In the genomic region with DNA sequence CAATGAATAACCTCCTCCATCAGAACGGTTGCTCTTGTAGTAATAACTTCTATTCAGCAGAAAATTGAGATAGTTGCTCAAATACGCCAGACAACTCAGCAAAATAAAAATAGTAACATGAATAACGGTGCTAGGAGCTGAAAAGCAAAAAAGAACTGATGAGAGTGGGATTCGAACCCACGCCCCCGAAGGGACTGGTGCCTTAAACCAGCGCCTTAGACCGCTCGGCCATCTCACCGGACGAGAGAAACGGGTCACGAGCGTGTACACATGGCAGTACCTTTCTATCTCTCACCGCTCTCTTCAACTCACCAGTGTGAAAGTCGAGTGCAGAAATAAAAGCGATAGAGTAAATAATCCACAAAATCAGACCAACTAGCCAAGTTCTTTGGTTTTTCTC, we compare ENCODE assay signal across 5 worm cellular contexts.
TF ChIP-seq lines count a peak whose summit lies in the region.

No protein-coding gene starts in this region.

TF ChIP-seq in whole organism, L1 larva, 84 proteins besides CTCF, POLR2A, EP300 and RAD21 (continues in another document):
- TF ChIP-seq mdl-1 (tag; optimal IDR thresholded peaks at IDR 0.05; lab: Kevin White, UChicago) (peak in 1 of 2 experiments; percentile 21), tbx-2 (tag; optimal IDR thresholded peaks at IDR 0.05; lab: Kevin White, UChicago) (no peak), jun-1 (tag; optimal IDR thresholded peaks at IDR 0.05; lab: Kevin White, UChicago) (no peak), elt-2 (tag; optimal IDR thresholded peaks at IDR 0.05; lab: Kevin White, UChicago) (no peak), sup-37 (GFP tag; optimal IDR thresholded peaks at IDR 0.05; lab: Kevin White, UChicago) (no peak), xbp-1 (tag; optimal IDR thresholded peaks at IDR 0.05; lab: Kevin White, UChicago) (peak; percentile 24), C16A3.4 (tag; optimal IDR thresholded peaks at IDR 0.05; lab: Kevin White, UChicago) (peak; percentile 38), mab-9 (GFP tag; IDR thresholded peaks at IDR 0.05; lab: Robert Waterston, UW) (no peak), snpc-4 (tag; optimal IDR thresholded peaks at IDR 0.05; lab: Kevin White, UChicago) (peak; percentile 90), alr-1 (tag; optimal IDR thresholded peaks at IDR 0.05; lab: Kevin White, UChicago; ENCODE audit: borderline replicate concordance) (no peak), vab-15 (tag; optimal IDR thresholded peaks at IDR 0.05; lab: Kevin White, UChicago) (no peak), lir-3 (tag; optimal IDR thresholded peaks at IDR 0.05; lab: Kevin White, UChicago; ENCODE audit: poor library complexity) (peak; percentile 21), ces-1 (GFP tag; optimal IDR thresholded peaks at IDR 0.05; lab: Kevin White, UChicago) (no peak), elt-3 (tag; optimal IDR thresholded peaks at IDR 0.05; lab: Kevin White, UChicago) (peak in 1 of 6 experiments; percentile 22), pax-3 (tag; optimal IDR thresholded peaks at IDR 0.05; lab: Kevin White, UChicago) (peak; percentile 22), ceh-8 (GFP tag; optimal IDR thresholded peaks at IDR 0.05; lab: Kevin White, UChicago) (peak; percentile 29), fkh-10 (GFP tag; optimal IDR thresholded peaks at IDR 0.05; lab: Kevin White, UChicago) (no peak)

TF ChIP-seq in whole organism, L3 larva, 47 proteins besides CTCF, POLR2A, EP300 and RAD21 (continues in another document):
- no peak for TF ChIP-seq pqm-1 (tag; optimal IDR thresholded peaks at IDR 0.05; lab: Kevin White, UChicago)
- no peak for TF ChIP-seq nhr-77 (tag; optimal IDR thresholded peaks at IDR 0.05; lab: Kevin White, UChicago)
- TF ChIP-seq nfya-1 (tag; optimal IDR thresholded peaks at IDR 0.05; lab: Kevin White, UChicago; ENCODE audit: insufficient read depth) = peak; percentile 32
- no peak for TF ChIP-seq lsy-12 (tag; optimal IDR thresholded peaks at IDR 0.05; lab: Kevin White, UChicago)
- no peak for TF ChIP-seq pha-4 (tag; optimal IDR thresholded peaks at IDR 0.05; lab: Kevin White, UChicago)
- no peak for TF ChIP-seq unc-62 (GFP tag; optimal IDR thresholded peaks at IDR 0.05; lab: Kevin White, UChicago)
- no peak for TF ChIP-seq ceh-16 (tag; optimal IDR thresholded peaks at IDR 0.05; lab: Kevin White, UChicago)
- no peak for TF ChIP-seq mml-1 (tag; optimal IDR thresholded peaks at IDR 0.05; lab: Kevin White, UChicago)
- no peak for TF ChIP-seq sea-2 (GFP tag; optimal IDR thresholded peaks at IDR 0.05; lab: Kevin White, UChicago)
- no peak for TF ChIP-seq ztf-4 (tag; optimal IDR thresholded peaks at IDR 0.05; lab: Kevin White, UChicago)
- no peak for TF ChIP-seq nhr-67 (tag; optimal IDR thresholded peaks at IDR 0.05; lab: Kevin White, UChicago)
- TF ChIP-seq fkh-10 (GFP tag; optimal IDR thresholded peaks at IDR 0.05; lab: Kevin White, UChicago) = no peak
- TF ChIP-seq nhr-28 (tag; optimal IDR thresholded peaks at IDR 0.05; lab: Kevin White, UChicago) = no peak
- no peak for TF ChIP-seq fos-1 (tag; optimal IDR thresholded peaks at IDR 0.05; lab: Kevin White, UChicago)
- TF ChIP-seq snpc-4 (tag; optimal IDR thresholded peaks at IDR 0.05; lab: Kevin White, UChicago) = peak; percentile 74
- TF ChIP-seq elt-1 (tag; optimal IDR thresholded peaks at IDR 0.05; lab: Kevin White, UChicago) = no peak
- TF ChIP-seq aly-2 (tag; optimal IDR thresholded peaks at IDR 0.05; lab: Kevin White, UChicago) = no peak
- TF ChIP-seq tbx-2 (tag; optimal IDR thresholded peaks at IDR 0.05; lab: Kevin White, UChicago) = no peak
- peak; percentile 54 for TF ChIP-seq hmg-11 (tag; optimal IDR thresholded peaks at IDR 0.05; lab: Kevin White, UChicago)

TF ChIP-seq in whole organism, early embryonic, 17 proteins besides CTCF, POLR2A, EP300 and RAD21:
- TF ChIP-seq flt-1 (GFP tag; IDR thresholded peaks at IDR 0.05; lab: Robert Waterston, UW) = peak; percentile 74
- no peak for TF ChIP-seq ceh-13 (GFP tag; optimal IDR thresholded peaks at IDR 0.05; lab: Kevin White, UChicago)
- peak; percentile 82 for TF ChIP-seq sea-1 (GFP tag; conservative IDR thresholded peaks at IDR 0.05; lab: Robert Waterston, UW)
- peak; percentile 24 for TF ChIP-seq aly-1 (tag; optimal IDR thresholded peaks at IDR 0.05; lab: Kevin White, UChicago)
- peak; percentile 88 for TF ChIP-seq pes-1 (GFP tag; IDR thresholded peaks at IDR 0.05; lab: Robert Waterston, UW)
- TF ChIP-seq scrt-1 (GFP tag; IDR thresholded peaks at IDR 0.05; lab: Robert Waterston, UW) = peak; percentile 87
- TF ChIP-seq ama-1 (optimal IDR thresholded peaks at IDR 0.05; lab: Kevin White, UChicago) = no peak
- TF ChIP-seq hnd-1 (tag; optimal IDR thresholded peaks at IDR 0.05; lab: Kevin White, UChicago) = peak; percentile 21
- no peak for TF ChIP-seq ets-7 (tag; optimal IDR thresholded peaks at IDR 0.05; lab: Kevin White, UChicago)
- TF ChIP-seq ceh-36 (tag; optimal IDR thresholded peaks at IDR 0.05; lab: Kevin White, UChicago) = peak; percentile 51
- TF ChIP-seq tra-4 (tag; optimal IDR thresholded peaks at IDR 0.05; lab: Kevin White, UChicago) = peak; percentile 6
- peak; percentile 34 for TF ChIP-seq B0310.2 (tag; optimal IDR thresholded peaks at IDR 0.05; lab: Kevin White, UChicago)
- TF ChIP-seq hmbx-1 (tag; optimal IDR thresholded peaks at IDR 0.05; lab: Kevin White, UChicago) = peak; percentile 28
- TF ChIP-seq F13C5.2 (tag; optimal IDR thresholded peaks at IDR 0.05; lab: Kevin White, UChicago) = peak; percentile 39
- peak; percentile 47 for TF ChIP-seq hmg-4 (GFP tag; optimal IDR thresholded peaks at IDR 0.05; lab: Kevin White, UChicago)
- TF ChIP-seq tbx-11 (GFP tag; IDR thresholded peaks at IDR 0.05; lab: Robert Waterston, UW) = peak; percentile 78
- TF ChIP-seq tbx-37 (GFP tag; conservative IDR thresholded peaks at IDR 0.05; lab: Robert Waterston, UW) = peak; percentile 85

TF ChIP-seq in whole organism, midembryonic, 9 proteins besides CTCF, POLR2A, EP300 and RAD21:
- peak; percentile 82 for TF ChIP-seq ztf-29 (GFP tag; IDR thresholded peaks at IDR 0.05; lab: Robert Waterston, UW)
- TF ChIP-seq ztf-23 (GFP tag; IDR thresholded peaks at IDR 0.05; lab: Robert Waterston, UW) = peak; percentile 82
- TF ChIP-seq klf-2 (GFP tag; conservative IDR thresholded peaks at IDR 0.05; lab: Robert Waterston, UW) = peak; percentile 78; the same call in 1 of the 2 replicates
- TF ChIP-seq med-1 (GFP tag; optimal IDR thresholded peaks at IDR 0.05; lab: Kevin White, UChicago; ENCODE audit: insufficient read depth) = peak; percentile 3
- peak; percentile 89 for TF ChIP-seq tab-1 (GFP tag; IDR thresholded peaks at IDR 0.05; lab: Robert Waterston, UW)
- peak; percentile 66 for TF ChIP-seq ref-1 (GFP tag; conservative IDR thresholded peaks at IDR 0.05; lab: Robert Waterston, UW)
- no peak for TF ChIP-seq cog-1 (tag; optimal IDR thresholded peaks at IDR 0.05; lab: Kevin White, UChicago)
- peak; percentile 84 for TF ChIP-seq flt-1 (GFP tag; IDR thresholded peaks at IDR 0.05; lab: Robert Waterston, UW)
- TF ChIP-seq T22C8.4 (GFP tag; IDR thresholded peaks at IDR 0.05; lab: Robert Waterston, UW) = peak; percentile 84

TF ChIP-seq in whole organism, young adult, 124 proteins besides CTCF, POLR2A, EP300 and RAD21 (continues in another document):
- TF ChIP-seq C06A6.2 (GFP tag; conservative IDR thresholded peaks at IDR 0.05; lab: Robert Waterston, UW) (peak; percentile 35; the same call in 1 of the 2 replicates), D2030.7 (GFP tag; IDR thresholded peaks at IDR 0.05; lab: Robert Waterston, UW) (peak; percentile 16; the same call in 1 of the 2 replicates), xnd-1 (tag; optimal IDR thresholded peaks at IDR 0.05; lab: Kevin White, UChicago) (no peak), lin-40 (tag; optimal IDR thresholded peaks at IDR 0.05; lab: Kevin White, UChicago) (no peak), B0019.2 (GFP tag; conservative IDR thresholded peaks at IDR 0.05; lab: Robert Waterston, UW) (0 out of 2 replicates have a peak, but pooled peaks have one; percentile 4), mcd-1 (GFP tag; IDR thresholded peaks at IDR 0.05; lab: Robert Waterston, UW) (peak; percentile 54), efl-1 (GFP tag; optimal IDR thresholded peaks at IDR 0.05; lab: Kevin White, UChicago) (no peak), madf-6 (GFP tag; IDR thresholded peaks at IDR 0.05; lab: Robert Waterston, UW) (peak; percentile 41), K11D2.4 (GFP tag; IDR thresholded peaks at IDR 0.05; lab: Robert Waterston, UW) (0 out of 2 replicates have a peak, but pooled peaks have one; percentile 22), hmg-1.2 (GFP tag; IDR thresholded peaks at IDR 0.05; lab: Robert Waterston, UW) (peak; percentile 72), attf-5 (GFP tag; optimal IDR thresholded peaks at IDR 0.05; lab: Kevin White, UChicago) (peak; percentile 35), Y67H2A.10 (GFP tag; conservative IDR thresholded peaks at IDR 0.05; lab: Robert Waterston, UW) (no peak), akir-1 (GFP tag; optimal IDR thresholded peaks at IDR 0.05; lab: Kevin White, UChicago) (no peak), ceh-91 (GFP tag; IDR thresholded peaks at IDR 0.05; lab: Robert Waterston, UW) (peak; percentile 19; the same call in 1 of the 2 replicates), aptf-2 (GFP tag; conservative IDR thresholded peaks at IDR 0.05; lab: Robert Waterston, UW) (no peak), egrh-3 (GFP tag; IDR thresholded peaks at IDR 0.05; lab: Robert Waterston, UW) (peak; percentile 30; the same call in 1 of the 2 replicates), B0261.1 (tag; optimal IDR thresholded peaks at IDR 0.05; lab: Kevin White, UChicago) (peak; percentile 82), lin-26 (GFP tag; IDR thresholded peaks at IDR 0.05; lab: Robert Waterston, UW) (peak; percentile 74), nhr-90 (tag; optimal IDR thresholded peaks at IDR 0.05; lab: Kevin White, UChicago) (peak; percentile 43), K12H6.12 (tag; optimal IDR thresholded peaks at IDR 0.05; lab: Kevin White, UChicago) (peak; percentile 16), ztf-25 (GFP tag; IDR thresholded peaks at IDR 0.05; lab: Robert Waterston, UW) (peak; percentile 68; the same call in 1 of the 2 replicates), F22D6.2 (tag; optimal IDR thresholded peaks at IDR 0.05; lab: Kevin White, UChicago) (no peak), Y95B8A.8 (GFP tag; IDR thresholded peaks at IDR 0.05; lab: Robert Waterston, UW) (no peak), attf-3 (GFP tag; conservative IDR thresholded peaks at IDR 0.05; lab: Robert Waterston, UW) (0 out of 2 replicates have a peak, but pooled peaks have one; percentile 36), let-607 (tag; optimal IDR thresholded peaks at IDR 0.05; lab: Kevin White, UChicago) (peak in 1 of 2 experiments; percentile 1), rpc-1 (optimal IDR thresholded peaks at IDR 0.05; lab: Kevin White, UChicago) (peak; percentile 67), rpc-1 (tag; optimal IDR thresholded peaks at IDR 0.05; lab: Kevin White, UChicago) (peak; percentile 72), ceh-27 (GFP tag; optimal IDR thresholded peaks at IDR 0.05; lab: Kevin White, UChicago) (peak; percentile 20), tbx-9 (tag; optimal IDR thresholded peaks at IDR 0.05; lab: Kevin White, UChicago; ENCODE audit: borderline replicate concordance) (no peak), snpc-4 (GFP tag; optimal IDR thresholded peaks at IDR 0.05; lab: Kevin White, UChicago) (no peak), snpc-4 (tag; optimal IDR thresholded peaks at IDR 0.05; lab: Kevin White, UChicago) (peak in 3 of 4 experiments; percentile 41 to 78 (median 54))

Comparison
In these comparisons a context has a peak if more than half of its experiments do, and no peak if none do; other contexts are left out.
1. Of the 8 proteins assayed by ChIP-seq in both whole organism, young adult and whole organism, L1 larva: peak only in whole organism, young adult: none; only in whole organism, L1 larva: dpl-1, efl-1 and unc-130; in both: nhr-90 and snpc-4; in neither: 2; mixed calls (peak in some experiments, not most) for 1.